Fruit fly (Drosophila melanogaster) whole organism, pupa: ENCODE data around the gene CG17343.
A peak's percentile ranks its signal among the peaks of the same experiment; 100 is the strongest.

Experiments
- CG10348 ChIP-seq: fragments of 200-800 bp; sonication (Bioruptor generic); IDR thresholded peaks from 2 replicates; pipeline ENCODE4 v1.3.6; 2022; ENCODE audit warnings: missing biosample characterization, missing genetic modification characterization
- CG12605 ChIP-seq: fragments of 200-800 bp; sonication (Bioruptor generic); IDR thresholded peaks from 2 replicates; pipeline ENCODE4 v1.3.6; 2022; ENCODE audit warnings: missing biosample characterization, missing genetic modification characterization
- CG13204 ChIP-seq: fragments of 200-800 bp; sonication (Bioruptor generic); optimal IDR thresholded peaks from 2 replicates; lab custom pipeline; 2018; ENCODE audit warnings: missing biosample characterization, mild to moderate bottlenecking, missing genetic modification characterization, moderate library complexity
- CG14655 ChIP-seq: fragments of 200-800 bp; sonication (Bioruptor generic); optimal IDR thresholded peaks from 3 replicates; lab custom pipeline; 2017; ENCODE audit warnings: mild to moderate bottlenecking, missing biosample characterization, missing genetic modification reagents, missing genetic modification characterization
- CG15710 ChIP-seq: fragments of 200-800 bp; sonication (Bioruptor generic); optimal IDR thresholded peaks from 2 replicates; lab custom pipeline; 2018; ENCODE audit warnings: missing biosample characterization, mild to moderate bottlenecking, missing genetic modification characterization, moderate library complexity
- CG17806 ChIP-seq: fragments of 200-800 bp; sonication (Bioruptor generic); optimal IDR thresholded peaks from 2 replicates; lab custom pipeline; 2018; ENCODE audit warnings: missing biosample characterization, mild to moderate bottlenecking, missing genetic modification characterization, moderate library complexity
- CG32121 ChIP-seq: fragments of 200-800 bp; sonication (Bioruptor generic); IDR thresholded peaks from 2 replicates; pipeline ENCODE4 v1.3.6; 2022; ENCODE audit warnings: missing biosample characterization, missing genetic modification characterization
- CG34367 ChIP-seq: fragments of 200-800 bp; sonication (Bioruptor generic); optimal IDR thresholded peaks from 2 replicates; lab custom pipeline; 2018; ENCODE audit warnings: missing biosample characterization, mild to moderate bottlenecking, missing genetic modification characterization
- CG4496 ChIP-seq: fragments of 200-800 bp; sonication (Bioruptor generic); IDR thresholded peaks from 3 replicates; pipeline ENCODE4 v1.3.6; 2022; ENCODE audit warnings: missing biosample characterization, missing genetic modification characterization
- CG8159 ChIP-seq: fragments of 200-800 bp; sonication (Bioruptor generic); optimal IDR thresholded peaks from 3 replicates; lab custom pipeline; 2018; ENCODE audit warnings: missing biosample characterization, mild to moderate bottlenecking, missing genetic modification characterization, moderate library complexity
- CG8301 ChIP-seq: fragments of 200-800 bp; sonication (Bioruptor generic); optimal IDR thresholded peaks from 2 replicates; lab custom pipeline; 2018; ENCODE audit warnings: missing biosample characterization, mild to moderate bottlenecking, missing genetic modification characterization
- CG9948 ChIP-seq: fragments of 200-800 bp; sonication (Bioruptor generic); optimal IDR thresholded peaks from 2 replicates; lab custom pipeline; 2018; ENCODE audit warnings: missing biosample characterization, mild to moderate bottlenecking, missing genetic modification characterization, moderate library complexity
- D1 ChIP-seq: fragments of 200-800 bp; sonication (Bioruptor generic); optimal IDR thresholded peaks from 2 replicates; lab custom pipeline; 2018; ENCODE audit warnings: missing biosample characterization, mild to moderate bottlenecking, missing genetic modification characterization, moderate library complexity
- EcR ChIP-seq: fragments of 200-800 bp; sonication (Bioruptor generic); optimal IDR thresholded peaks from 3 replicates; lab custom pipeline; 2019; ENCODE audit warnings: missing biosample characterization, missing genetic modification characterization, mild to moderate bottlenecking, moderate library complexity, missing genetic modification reagents
- Ets98B ChIP-seq: fragments of 200-800 bp; sonication (Bioruptor generic); IDR thresholded peaks from 2 replicates; pipeline ENCODE4 v1.3.6; 2022; ENCODE audit warnings: missing biosample characterization, missing genetic modification characterization
- Pif1A ChIP-seq: fragments of 200-800 bp; sonication (Bioruptor generic); optimal IDR thresholded peaks from 3 replicates; lab custom pipeline; 2016; ENCODE audit warnings: missing biosample characterization, missing genetic modification characterization
- Pif1B ChIP-seq: fragments of 200-800 bp; sonication (Bioruptor generic); optimal IDR thresholded peaks from 3 replicates; lab custom pipeline; 2016; ENCODE audit warnings: missing biosample characterization, missing genetic modification characterization
- Snoo ChIP-seq: fragments of 200-800 bp; sonication (Bioruptor generic); optimal IDR thresholded peaks from 3 replicates; lab custom pipeline; 2017; ENCODE audit warnings: missing biosample characterization, mild to moderate bottlenecking, missing genetic modification characterization, inconsistent platforms
- fd96Ca ChIP-seq: fragments of 200-800 bp; sonication (Bioruptor generic); IDR thresholded peaks from 3 replicates; pipeline ENCODE4 v1.3.6; 2022; ENCODE audit warnings: missing biosample characterization, missing genetic modification characterization
- gl ChIP-seq: fragments of 200-800 bp; sonication (Bioruptor generic); optimal IDR thresholded peaks from 2 replicates; lab custom pipeline; 2018; ENCODE audit warnings: missing biosample characterization, mild to moderate bottlenecking, missing genetic modification characterization
- rn ChIP-seq: fragments of 200-800 bp; sonication (Bioruptor generic); IDR thresholded peaks from 2 replicates; pipeline ENCODE4 v1.3.6; 2022; ENCODE audit warnings: missing biosample characterization, missing genetic modification characterization

CG17343 gene

dm6 chr2L:19106235-19106634, 41.5 kb downstream of the CG17343 start:
- TF ChIP-seq Pif1A (GFP tag; lab: Kevin White, UChicago) (no peak), CG10348 (GFP tag; lab: Robert Waterston, UW) (no peak), CG14655 (GFP tag; lab: Kevin White, UChicago) (no peak), CG8159 (tag; lab: Kevin White, UChicago) (no peak), CG13204 (GFP tag; lab: Kevin White, UChicago) (no peak), Snoo (tag; lab: Kevin White, UChicago) (no peak), CG12605 (GFP tag; lab: Robert Waterston, UW) (no peak), Ets98B (GFP tag; lab: Robert Waterston, UW) (no peak), CG17806 (tag; lab: Kevin White, UChicago) (no peak), gl (tag; lab: Kevin White, UChicago) (no peak), Pif1B (no peak)

dm6 chr2L:19108377-19108876, 43.7 kb downstream of the CG17343 start, which contains the start of gene Lim3:
TSS of gene Lim3 (minus strand) at chr2L:19108427.
- TF ChIP-seq CG13204 (GFP tag; lab: Kevin White, UChicago) (no peak), Pif1A (GFP tag; lab: Kevin White, UChicago) (no peak), CG14655 (GFP tag; lab: Kevin White, UChicago) (no peak), CG17806 (tag; lab: Kevin White, UChicago) (no peak), CG9948 (tag; lab: Kevin White, UChicago) (no peak), EcR (GFP tag; lab: Kevin White, UChicago) (no peak), gl (tag; lab: Kevin White, UChicago) (no peak)

- TF ChIP-seq CG12605 (GFP tag; lab: Robert Waterston, UW) (no peak), CG15710 (no peak)
Measured at dm6 chr2L:19109625-19110204, 45.0 kb downstream of the CG17343 start, which contains the start of gene amd. TSS of gene amd (plus strand) at chr2L:19110154.

DNA sequence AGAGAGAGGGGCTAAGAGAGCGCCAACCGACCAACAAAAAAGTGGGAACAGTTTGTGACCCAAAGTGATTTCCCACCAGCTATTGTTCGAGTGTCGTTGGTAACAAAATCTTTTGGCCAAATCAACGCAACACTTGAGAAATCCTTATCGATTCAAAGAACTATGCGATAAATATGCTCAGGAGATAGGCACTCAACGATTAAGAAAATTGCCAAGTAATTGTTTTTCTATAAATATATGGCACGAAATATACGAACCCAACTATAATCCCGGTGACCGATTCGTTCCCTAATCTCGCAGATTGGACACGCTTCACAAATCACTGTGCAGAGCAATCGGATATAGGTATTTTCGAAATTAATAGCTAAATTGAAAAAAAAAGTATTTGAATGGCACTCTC, 46.4 kb downstream of the CG17343 start:
- no peak for TF ChIP-seq EcR (GFP tag; lab: Kevin White, UChicago)
- no peak for TF ChIP-seq CG9948 (tag; lab: Kevin White, UChicago)
- no peak for TF ChIP-seq Pif1A (GFP tag; lab: Kevin White, UChicago)
- TF ChIP-seq D1 (tag; lab: Kevin White, UChicago): no peak
- TF ChIP-seq Pif1B: no peak
- no peak for TF ChIP-seq CG32121 (GFP tag; lab: Robert Waterston, UW)
- no peak for TF ChIP-seq CG17806 (tag; lab: Kevin White, UChicago)
- TF ChIP-seq CG12605 (GFP tag; lab: Robert Waterston, UW): no peak
- no peak for TF ChIP-seq CG10348 (GFP tag; lab: Robert Waterston, UW)
- no peak for TF ChIP-seq CG15710
- TF ChIP-seq CG4496 (GFP tag; lab: Robert Waterston, UW): no peak
- TF ChIP-seq CG14655 (GFP tag; lab: Kevin White, UChicago): no peak
- TF ChIP-seq CG8159 (tag; lab: Kevin White, UChicago): no peak
- no peak for TF ChIP-seq Ets98B (GFP tag; lab: Robert Waterston, UW)
- TF ChIP-seq gl (tag; lab: Kevin White, UChicago): no peak
- TF ChIP-seq rn (GFP tag; lab: Robert Waterston, UW): no peak
- no peak for TF ChIP-seq CG34367 (tag; lab: Kevin White, UChicago)
- TF ChIP-seq, all 21 proteins: peak for 0

dm6 chr2L:19111729-19112128, 47.0 kb downstream of the CG17343 start:
- TF ChIP-seq gl (tag; lab: Kevin White, UChicago) (no peak), Pif1A (GFP tag; lab: Kevin White, UChicago) (no peak), CG4496 (GFP tag; lab: Robert Waterston, UW) (no peak), CG17806 (tag; lab: Kevin White, UChicago) (no peak), CG34367 (tag; lab: Kevin White, UChicago) (peak; percentile 10), CG15710 (no peak), CG10348 (GFP tag; lab: Robert Waterston, UW) (no peak), CG9948 (tag; lab: Kevin White, UChicago) (no peak), rn (GFP tag; lab: Robert Waterston, UW) (no peak), fd96Ca (GFP tag; lab: Robert Waterston, UW) (no peak), Ets98B (GFP tag; lab: Robert Waterston, UW) (peak; percentile 38), D1 (tag; lab: Kevin White, UChicago) (no peak), EcR (GFP tag; lab: Kevin White, UChicago) (no peak), CG13204 (GFP tag; lab: Kevin White, UChicago) (no peak), CG8159 (tag; lab: Kevin White, UChicago) (no peak)

DNA sequence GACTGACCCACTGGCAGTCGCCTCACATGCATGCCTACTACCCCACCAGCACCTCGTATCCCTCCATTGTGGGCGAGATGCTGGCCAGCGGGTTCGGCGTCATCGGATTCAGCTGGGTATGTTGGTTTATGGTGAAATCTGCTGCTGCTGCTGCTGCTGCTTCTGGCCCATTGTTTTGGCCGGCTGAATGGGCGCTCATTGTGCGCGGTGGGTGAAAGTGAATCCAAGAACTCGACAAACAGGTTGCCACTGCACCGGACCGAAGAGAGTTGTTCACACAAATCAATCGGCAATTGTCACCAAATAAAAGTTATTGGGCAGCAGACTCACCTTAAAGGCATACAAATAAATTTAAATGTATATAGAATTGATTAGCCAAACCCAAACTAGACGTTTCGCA, 47.5 kb downstream of the CG17343 start:
- TF ChIP-seq CG10348 (GFP tag; lab: Robert Waterston, UW) (no peak), CG4496 (GFP tag; lab: Robert Waterston, UW) (no peak), rn (GFP tag; lab: Robert Waterston, UW) (no peak), Ets98B (GFP tag; lab: Robert Waterston, UW) (no peak), Pif1A (GFP tag; lab: Kevin White, UChicago) (no peak), D1 (tag; lab: Kevin White, UChicago) (no peak), CG34367 (tag; lab: Kevin White, UChicago) (no peak), CG13204 (GFP tag; lab: Kevin White, UChicago) (no peak), Pif1B (no peak), gl (tag; lab: Kevin White, UChicago) (no peak), CG8301 (tag; lab: Kevin White, UChicago) (no peak), EcR (GFP tag; lab: Kevin White, UChicago) (no peak), CG17806 (tag; lab: Kevin White, UChicago) (no peak), CG32121 (GFP tag; lab: Robert Waterston, UW) (no peak), CG15710 (no peak)
- TF ChIP-seq, all 21 proteins: peak for 0
